Fruit fly (Drosophila melanogaster) S2 (cell line): ENCODE measurements around the gene Pp4-19C.

Experiments used
- CG8478 ChIP-seq: fragments of >200 bp; optimal IDR thresholded peaks from 2 replicates; lab custom pipeline; 2018
- CTCF ChIP-seq, 2 experiments: fragments of >200 bp; optimal IDR thresholded peaks; 2 replicates each; lab custom pipeline; 2018

DNA sequence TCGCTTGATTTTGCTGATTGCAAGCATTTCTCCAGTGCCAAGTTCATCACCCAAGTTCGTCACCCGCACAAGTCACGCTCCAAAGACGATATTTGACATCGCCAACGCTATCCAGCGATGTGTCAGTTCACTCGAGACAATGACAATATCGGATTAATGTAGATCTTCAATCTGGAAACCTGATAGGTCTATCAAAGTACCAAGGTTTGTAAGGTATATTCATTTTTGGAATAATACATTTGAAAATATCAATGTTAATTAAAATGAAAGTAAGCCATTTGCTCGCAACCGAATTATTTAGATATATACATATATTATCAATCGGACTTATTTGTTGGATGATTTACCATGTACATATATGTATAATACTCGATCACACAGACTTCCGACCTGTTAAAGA is 4.9 kb downstream of the Pp4-19C start, which contains the start of gene Obp19c:
- TF ChIP-seq CTCF (optimal IDR thresholded peaks at IDR 0.05; lab: Kevin White, UChicago) (no peak), CG8478 (lab: Kevin White, UChicago) (no peak)
